Fruit fly (Drosophila melanogaster) whole organism, pupa: ENCODE results near the gene bap.

Experiments used
- CG13204 ChIP-seq: fragments of 200-800 bp; sonication (Bioruptor generic); optimal IDR thresholded peaks from 2 replicates; lab custom pipeline; 2018; ENCODE audit warnings: missing biosample characterization, mild to moderate bottlenecking, missing genetic modification characterization, moderate library complexity
- CG34367 ChIP-seq: fragments of 200-800 bp; sonication (Bioruptor generic); optimal IDR thresholded peaks from 2 replicates; lab custom pipeline; 2018; ENCODE audit warnings: missing biosample characterization, mild to moderate bottlenecking, missing genetic modification characterization
- CG8301 ChIP-seq: fragments of 200-800 bp; sonication (Bioruptor generic); optimal IDR thresholded peaks from 2 replicates; lab custom pipeline; 2018; ENCODE audit warnings: missing biosample characterization, mild to moderate bottlenecking, missing genetic modification characterization
- EcR ChIP-seq: fragments of 200-800 bp; sonication (Bioruptor generic); optimal IDR thresholded peaks from 3 replicates; lab custom pipeline; 2019; ENCODE audit warnings: missing biosample characterization, missing genetic modification characterization, mild to moderate bottlenecking, moderate library complexity, missing genetic modification reagents
- Pif1A ChIP-seq: fragments of 200-800 bp; sonication (Bioruptor generic); optimal IDR thresholded peaks from 3 replicates; lab custom pipeline; 2016; ENCODE audit warnings: missing biosample characterization, missing genetic modification characterization
- Snoo ChIP-seq: fragments of 200-800 bp; sonication (Bioruptor generic); optimal IDR thresholded peaks from 3 replicates; lab custom pipeline; 2017; ENCODE audit warnings: missing biosample characterization, mild to moderate bottlenecking, missing genetic modification characterization, inconsistent platforms

DNA sequence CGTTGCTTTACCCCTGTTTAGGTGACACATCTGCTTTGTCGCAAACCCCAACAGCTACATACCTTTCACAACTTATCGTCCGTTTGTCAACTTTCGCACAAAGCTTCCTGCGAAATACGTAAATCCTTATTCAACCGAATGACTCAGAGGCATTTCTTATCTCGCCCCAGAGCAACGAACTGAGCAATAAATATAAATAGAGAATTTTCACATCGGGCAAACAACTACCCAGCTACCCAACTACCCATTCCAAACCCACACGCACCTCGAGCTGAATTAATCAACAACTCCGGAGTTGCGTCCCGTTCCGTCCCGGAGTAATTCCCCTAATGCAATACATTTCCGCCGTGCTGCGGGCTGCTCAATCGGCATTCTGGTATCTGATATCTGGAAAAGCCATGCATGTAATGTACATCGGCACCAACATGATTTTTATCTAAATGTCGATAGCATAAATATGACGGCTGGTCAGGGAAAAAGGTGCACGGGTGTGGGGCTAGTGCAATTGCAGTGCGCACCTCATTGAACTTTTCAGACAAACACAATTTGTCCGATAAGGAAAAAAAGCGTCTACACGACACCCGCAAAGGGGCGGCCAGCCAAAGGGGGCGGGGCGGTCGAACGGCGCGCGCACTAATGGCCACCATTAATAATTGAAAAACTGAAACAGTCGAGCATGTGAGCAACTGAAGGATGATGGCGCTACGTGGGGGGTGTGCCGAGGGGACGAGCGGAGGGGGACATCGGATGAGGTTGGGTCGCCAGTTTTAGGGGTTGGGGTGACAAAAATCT is 41.5 kb upstream of the bap start:
- TF ChIP-seq CG8301 (tag; lab: Kevin White, UChicago) (no peak), EcR (GFP tag; lab: Kevin White, UChicago) (peak; percentile 87), CG34367 (tag; lab: Kevin White, UChicago) (no peak), Snoo (tag; lab: Kevin White, UChicago) (no peak), CG13204 (GFP tag; lab: Kevin White, UChicago) (peak; percentile 11), Pif1A (GFP tag; lab: Kevin White, UChicago) (no peak)
